Fruit fly (Drosophila melanogaster) whole organism, embryonic: Measurements from ENCODE around the gene osi.

Source experiments
- Bdp1 ChIP-seq: fragments of 200-800 bp; sonication (Bioruptor generic); optimal IDR thresholded peaks from 3 replicates; lab custom pipeline; 2016; ENCODE audit warnings: missing biosample characterization, missing genetic modification characterization
- CG10147 ChIP-seq: fragments of 200-800 bp; sonication (Bioruptor generic); optimal IDR thresholded peaks from 2 replicates; lab custom pipeline; 2019; ENCODE audit warnings: missing biosample characterization, mild to moderate bottlenecking, missing genetic modification characterization, moderate library complexity
- CG10267 ChIP-seq: fragments of 200-800 bp; sonication (Bioruptor generic); optimal IDR thresholded peaks from 2 replicates; lab custom pipeline; 2018; ENCODE audit warnings: missing biosample characterization, mild to moderate bottlenecking, missing genetic modification characterization, moderate library complexity
- CG10462 ChIP-seq: fragments of 200-800 bp; sonication (Bioruptor generic); optimal IDR thresholded peaks from 2 replicates; lab custom pipeline; 2016; ENCODE audit warnings: missing biosample characterization, missing genetic modification characterization
- CG13424 ChIP-seq: fragments of 200-800 bp; sonication (Bioruptor generic); optimal IDR thresholded peaks from 2 replicates; lab custom pipeline; 2019; ENCODE audit warnings: missing biosample characterization, mild to moderate bottlenecking, missing genetic modification characterization, moderate library complexity
- CG15696 ChIP-seq: fragments of 200-800 bp; sonication (Bioruptor generic); optimal IDR thresholded peaks from 2 replicates; lab custom pipeline; 2019; ENCODE audit warnings: missing biosample characterization, mild to moderate bottlenecking, missing genetic modification characterization, moderate library complexity
- CG1647 ChIP-seq: fragments of 200-800 bp; sonication (Bioruptor generic); optimal IDR thresholded peaks from 3 replicates; lab custom pipeline; 2016; ENCODE audit warnings: missing biosample characterization, missing genetic modification characterization
- CG2120 ChIP-seq: fragments of 200-800 bp; sonication (Bioruptor generic); optimal IDR thresholded peaks from 3 replicates; lab custom pipeline; 2016; ENCODE audit warnings: missing biosample characterization, missing genetic modification characterization
- CG4360 ChIP-seq: fragments of 200-800 bp; sonication (Bioruptor generic); IDR thresholded peaks from 2 replicates; pipeline ENCODE4 v1.3.6; 2022; ENCODE audit warnings: missing biosample characterization, missing genetic modification characterization
- CG4617 ChIP-seq: fragments of 200-800 bp; sonication (Bioruptor generic); optimal IDR thresholded peaks from 3 replicates; lab custom pipeline; 2016; ENCODE audit warnings: missing biosample characterization, missing genetic modification characterization, borderline replicate concordance
- CG8765 ChIP-seq: fragments of 200-800 bp; sonication (Bioruptor generic); IDR thresholded peaks from 2 replicates; pipeline ENCODE4 v1.3.6; 2022; ENCODE audit warnings: missing biosample characterization, missing genetic modification characterization
- CG9817 ChIP-seq: fragments of 200-800 bp; sonication (Bioruptor generic); optimal IDR thresholded peaks from 2 replicates; lab custom pipeline; 2018; ENCODE audit warnings: missing biosample characterization, mild to moderate bottlenecking, missing genetic modification characterization, moderate library complexity
- CG9876 ChIP-seq: fragments of 200-800 bp; sonication (Bioruptor generic); optimal IDR thresholded peaks from 2 replicates; lab custom pipeline; 2016; ENCODE audit warnings: missing biosample characterization, missing genetic modification characterization
- CHES-1-like ChIP-seq: fragments of 200-800 bp; sonication (Bioruptor generic); optimal IDR thresholded peaks from 2 replicates; lab custom pipeline; 2016; ENCODE audit warnings: missing biosample characterization, missing genetic modification characterization
- Dbx ChIP-seq: fragments of 200-800 bp; sonication (Bioruptor generic); IDR thresholded peaks from 3 replicates; pipeline ENCODE4 v1.3.6; 2022; ENCODE audit warnings: missing biosample characterization, missing genetic modification characterization
- Dip2 ChIP-seq: fragments of 200-800 bp; sonication (Bioruptor generic); IDR thresholded peaks from 2 replicates; pipeline ENCODE4 v1.3.6; 2022; ENCODE audit warnings: missing biosample characterization, missing genetic modification characterization
- Eip74EF ChIP-seq, 2 experiments: fragments of 200-800 bp in 1 of 2; fragments of >200 bp in 1 of 2; sonication (Bioruptor generic) in 1 of 2; optimal IDR thresholded peaks; 2 replicates each; lab custom pipeline; 2017 to 2019; ENCODE audit warnings: missing biosample characterization in 2 of 2, missing genetic modification characterization in 2 of 2, mild to moderate bottlenecking in 1 of 2, moderate library complexity in 1 of 2
- Ets65A ChIP-seq: fragments of 200-800 bp; sonication (Bioruptor generic); peaks from one replicate; lab custom pipeline; 2016; ENCODE audit warnings: missing biosample characterization, missing genetic modification characterization
- Fer1 ChIP-seq: fragments of 200-800 bp; sonication (Bioruptor generic); optimal IDR thresholded peaks from 2 replicates; lab custom pipeline; 2017; ENCODE audit warnings: missing biosample characterization, mild to moderate bottlenecking, missing genetic modification characterization
- Hey ChIP-seq: fragments of 200-800 bp; sonication (Bioruptor generic); optimal IDR thresholded peaks from 3 replicates; lab custom pipeline; 2018; ENCODE audit warnings: missing biosample characterization, mild to moderate bottlenecking, missing genetic modification characterization
- Jarid2 ChIP-seq: fragments of 200-800 bp; sonication (Bioruptor generic); optimal IDR thresholded peaks from 3 replicates; lab custom pipeline; 2017; ENCODE audit warnings: mild to moderate bottlenecking, missing biosample characterization, missing genetic modification reagents, missing genetic modification characterization
- NC2β ChIP-seq: fragments of 200-800 bp; sonication (Bioruptor generic); optimal IDR thresholded peaks from 2 replicates; lab custom pipeline; 2016; ENCODE audit warnings: missing biosample characterization, missing genetic modification characterization
- NFAT ChIP-seq: fragments of 200-800 bp; sonication (Bioruptor generic); IDR thresholded peaks from 2 replicates; pipeline ENCODE4 v1.3.6; 2022; ENCODE audit warnings: missing biosample characterization, missing genetic modification characterization
- Optix ChIP-seq: fragments of 200-800 bp; sonication (Bioruptor generic); IDR thresholded peaks from 3 replicates; pipeline ENCODE4 v1.3.6; 2022; ENCODE audit warnings: missing biosample characterization, missing genetic modification characterization
- Pdp1 ChIP-seq, 2 experiments: fragments of 200-800 bp; sonication (Bioruptor generic); optimal IDR thresholded peaks; 3 replicates each; lab custom pipeline; 2016; ENCODE audit warnings: missing biosample characterization in 2 of 2, missing genetic modification characterization in 2 of 2, mild to moderate bottlenecking in 1 of 2, moderate library complexity in 1 of 2
- Sry-δ ChIP-seq: fragments of 200-800 bp; sonication (Bioruptor generic); optimal IDR thresholded peaks from 2 replicates; lab custom pipeline; 2016; ENCODE audit warnings: missing biosample characterization, missing genetic modification characterization
- ase ChIP-seq: fragments of 200-800 bp; sonication (Bioruptor generic); IDR thresholded peaks from 3 replicates; pipeline ENCODE4 v1.3.6; 2022; ENCODE audit warnings: missing biosample characterization, missing genetic modification characterization
- chinmo ChIP-seq: fragments of 200-800 bp; sonication (Bioruptor generic); IDR thresholded peaks from 4 replicates; pipeline ENCODE4 v1.3.6; 2022; ENCODE audit warnings: missing biosample characterization, missing genetic modification characterization; ENCODE audit not compliant: partially characterized antibody
- crp ChIP-seq, 2 experiments: fragments of 200-800 bp; sonication (Bioruptor generic); optimal IDR thresholded peaks; 2 replicates in 1 of 2; 3 replicates in 1 of 2; lab custom pipeline; 2017; ENCODE audit warnings: missing biosample characterization in 2 of 2, missing genetic modification characterization in 2 of 2, mild to moderate bottlenecking in 1 of 2, moderate library complexity in 1 of 2
- dati ChIP-seq: fragments of 200-800 bp; sonication (Bioruptor generic); IDR thresholded peaks from 2 replicates; pipeline ENCODE4 v1.3.6; 2022; ENCODE audit warnings: missing biosample characterization, missing genetic modification characterization
- emc ChIP-seq: fragments of 200-800 bp; sonication (Bioruptor generic); optimal IDR thresholded peaks from 2 replicates; lab custom pipeline; 2016; ENCODE audit warnings: missing biosample characterization, missing genetic modification characterization
- esg ChIP-seq: fragments of 200-800 bp; sonication (Bioruptor generic); conservative IDR thresholded peaks from 2 replicates; pipeline ENCODE4 v1.3.6; 2022; ENCODE audit warnings: missing biosample characterization, missing genetic modification characterization
- gcm ChIP-seq: fragments of 200-800 bp; sonication (Bioruptor generic); optimal IDR thresholded peaks from 2 replicates; lab custom pipeline; 2019; ENCODE audit warnings: missing biosample characterization, mild to moderate bottlenecking, missing genetic modification characterization, moderate library complexity
- ken ChIP-seq: fragments of 200-800 bp; sonication (Bioruptor generic); IDR thresholded peaks from 3 replicates; pipeline ENCODE4 v1.3.6; 2022; ENCODE audit warnings: missing biosample characterization, missing genetic modification characterization
- nerfin-1 ChIP-seq: fragments of 200-800 bp; sonication (Bioruptor generic); optimal IDR thresholded peaks from 3 replicates; lab custom pipeline; 2019; ENCODE audit warnings: missing biosample characterization, mild to moderate bottlenecking, missing genetic modification characterization, moderate library complexity
- nmo ChIP-seq: fragments of 200-800 bp; sonication (Bioruptor generic); optimal IDR thresholded peaks from 2 replicates; lab custom pipeline; 2018; ENCODE audit warnings: missing biosample characterization, mild to moderate bottlenecking, missing genetic modification characterization, moderate library complexity
- odd ChIP-seq: fragments of 200-800 bp; sonication (Bioruptor generic); optimal IDR thresholded peaks from 2 replicates; lab custom pipeline; 2017; ENCODE audit warnings: missing biosample characterization, mild to moderate bottlenecking, missing genetic modification characterization
- pita ChIP-seq: fragments of 200-800 bp; sonication (Bioruptor generic); optimal IDR thresholded peaks from 2 replicates; lab custom pipeline; 2017; ENCODE audit warnings: missing biosample characterization, mild to moderate bottlenecking, missing genetic modification characterization
- ranshi ChIP-seq: fragments of 200-800 bp; sonication (Bioruptor generic); IDR thresholded peaks from 2 replicates; pipeline ENCODE4 v1.3.6; 2022; ENCODE audit warnings: missing biosample characterization, missing genetic modification characterization
- sd ChIP-seq: fragments of 200-800 bp; sonication (Bioruptor generic); optimal IDR thresholded peaks from 3 replicates; lab custom pipeline; 2018; ENCODE audit warnings: missing biosample characterization, mild to moderate bottlenecking, missing genetic modification characterization, moderate library complexity
- so ChIP-seq: fragments of 200-800 bp; sonication (Bioruptor generic); IDR thresholded peaks from 3 replicates; pipeline ENCODE4 v1.3.6; 2022; ENCODE audit warnings: missing biosample characterization, missing genetic modification characterization
- ssp ChIP-seq: fragments of 200-800 bp; sonication (Bioruptor generic); IDR thresholded peaks from 2 replicates; pipeline ENCODE4 v1.3.6; 2022; ENCODE audit warnings: missing biosample characterization, missing genetic modification characterization
- stwl ChIP-seq: fragments of 200-800 bp; sonication (Bioruptor generic); optimal IDR thresholded peaks from 3 replicates; lab custom pipeline; 2018; ENCODE audit warnings: missing biosample characterization, mild to moderate bottlenecking, missing genetic modification characterization, moderate library complexity
- tgo ChIP-seq: fragments of 200-800 bp; sonication (Bioruptor generic); IDR thresholded peaks from 3 replicates; pipeline ENCODE4 v1.3.6; 2022; ENCODE audit warnings: missing biosample characterization, missing genetic modification characterization
- tll ChIP-seq, 2 experiments: fragments of 200-800 bp in 1 of 2; fragments of >200 bp in 1 of 2; sonication (Bioruptor generic) in 1 of 2; optimal IDR thresholded peaks; 2 replicates each; lab custom pipeline; 2017 to 2019; ENCODE audit warnings: missing biosample characterization in 2 of 2, missing genetic modification characterization in 2 of 2, mild to moderate bottlenecking in 1 of 2, moderate library complexity in 1 of 2
- tna ChIP-seq: fragments of 200-800 bp; sonication (Bioruptor generic); IDR thresholded peaks from 2 replicates; pipeline ENCODE4 v1.3.6; 2022; ENCODE audit warnings: missing biosample characterization, missing genetic modification characterization; ENCODE audit not compliant: partially characterized antibody
- wdn ChIP-seq: fragments of 200-800 bp; sonication (Bioruptor generic); IDR thresholded peaks from 2 replicates; pipeline ENCODE4 v1.3.6; 2022; ENCODE audit warnings: missing biosample characterization, missing genetic modification characterization
- zfh1 ChIP-seq: fragments of 200-800 bp; sonication (Bioruptor generic); IDR thresholded peaks from 3 replicates; pipeline ENCODE4 v1.3.6; 2022; ENCODE audit warnings: missing biosample characterization, missing genetic modification characterization

The osi gene

DNA sequence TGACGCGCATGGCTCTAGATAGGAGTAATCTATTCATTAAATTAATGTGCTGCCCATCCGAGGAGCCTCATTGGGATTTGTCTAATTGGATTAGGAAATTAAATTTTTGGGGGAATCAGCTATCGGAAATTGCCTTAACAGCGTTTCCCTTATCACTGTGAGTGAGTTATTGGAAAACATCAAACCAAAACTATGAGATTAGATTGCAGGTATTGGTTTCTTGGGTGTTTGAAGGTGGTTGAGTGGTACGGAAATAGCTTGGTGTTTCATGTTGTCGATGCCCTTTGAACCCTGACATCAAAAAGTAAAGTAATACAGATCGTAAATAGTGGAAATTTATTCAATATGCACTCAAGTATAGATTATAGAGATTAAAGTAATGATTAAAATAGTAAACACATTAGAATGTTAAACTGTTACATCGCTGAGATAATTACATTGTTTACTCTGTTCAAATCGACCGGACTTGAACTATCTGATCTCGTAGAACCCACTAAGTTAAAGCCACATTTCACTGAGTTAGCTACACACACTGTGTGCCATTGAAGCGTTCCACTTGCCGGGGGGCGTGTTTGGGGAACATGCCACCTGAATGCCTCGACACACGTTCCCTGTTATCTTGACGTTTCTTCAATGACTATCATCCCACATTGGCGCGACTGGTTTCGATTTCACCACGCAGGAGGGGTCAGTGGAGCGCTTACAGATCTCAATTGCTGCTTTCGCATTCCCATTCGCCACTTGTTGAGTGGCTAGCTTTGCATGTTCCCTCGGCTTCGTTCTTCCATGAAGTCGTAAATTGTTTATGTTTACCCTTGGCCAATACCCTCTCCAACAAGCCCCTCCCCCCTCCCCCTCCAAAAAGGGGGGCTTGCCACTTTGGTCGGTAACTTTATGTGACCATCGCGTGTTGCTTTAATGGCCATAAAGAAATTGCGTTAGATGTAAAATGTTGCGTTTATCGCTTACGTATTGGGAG, 4.6 kb downstream of the osi start (continued):
- TF ChIP-seq ken (GFP tag; lab: Robert Waterston, UW) (no peak), sd (tag; lab: Kevin White, UChicago) (peak; percentile 36), stwl (tag; lab: Kevin White, UChicago) (no peak), crp (GFP tag; optimal IDR thresholded peaks at IDR 0.05; lab: Kevin White, UChicago) (no peak), Dbx (0 out of 3 replicates have a peak, but pooled peaks have one; percentile 45), Dip2 (no peak), ranshi (GFP tag; lab: Robert Waterston, UW) (no peak), CG4360 (GFP tag; lab: Robert Waterston, UW) (no peak), Jarid2 (GFP tag; lab: Kevin White, UChicago) (no peak), CG9817 (tag; lab: Kevin White, UChicago) (no peak), pita (GFP tag; lab: Kevin White, UChicago) (no peak), CHES-1-like (GFP tag; lab: Kevin White, UChicago) (peak; percentile 14), tll (GFP tag; optimal IDR thresholded peaks at IDR 0.05; lab: Kevin White, UChicago) (no peak), ssp (GFP tag; lab: Robert Waterston, UW) (no peak), gcm (GFP tag; lab: Kevin White, UChicago) (no peak), chinmo (GFP tag; lab: Robert Waterston, UW) (peak; percentile 56; the same call in 2 of the 4 replicates), Hey (peak; percentile 11), NC2β (GFP tag; lab: Kevin White, UChicago) (no peak), Ets65A (GFP tag; lab: Kevin White, UChicago) (no peak), CG4617 (GFP tag; lab: Kevin White, UChicago) (no peak), NFAT (GFP tag; lab: Robert Waterston, UW) (no peak), CG10462 (GFP tag; lab: Kevin White, UChicago) (no peak), CG15696 (tag; lab: Kevin White, UChicago) (no peak), CG10267 (tag; lab: Kevin White, UChicago) (no peak), Sry-δ (no peak), CG10147 (GFP tag; lab: Kevin White, UChicago) (no peak), emc (GFP tag; lab: Kevin White, UChicago) (no peak), esg (GFP tag; lab: Robert Waterston, UW) (no peak), zfh1 (GFP tag; lab: Robert Waterston, UW) (no peak), CG2120 (GFP tag; lab: Kevin White, UChicago) (peak; percentile 25), so (GFP tag; lab: Robert Waterston, UW) (no peak), CG9876 (GFP tag; lab: Kevin White, UChicago) (no peak), CG1647 (GFP tag; lab: Kevin White, UChicago) (no peak), nmo (GFP tag; lab: Kevin White, UChicago) (no peak), Optix (GFP tag; lab: Robert Waterston, UW) (no peak), tna (GFP tag; lab: Robert Waterston, UW) (no peak), Pdp1 (GFP tag; optimal IDR thresholded peaks at IDR 0.05; lab: Kevin White, UChicago) (peak in 1 of 2 experiments; percentile 61), Eip74EF (GFP tag; optimal IDR thresholded peaks at IDR 0.05; lab: Kevin White, UChicago) (peak in 1 of 2 experiments; percentile 19), wdn (GFP tag; lab: Robert Waterston, UW) (no peak), CG13424 (no peak), dati (GFP tag; lab: Robert Waterston, UW) (no peak), nerfin-1 (tag; lab: Kevin White, UChicago) (no peak), Fer1 (GFP tag; lab: Kevin White, UChicago) (no peak), CG8765 (GFP tag; lab: Robert Waterston, UW) (no peak), Bdp1 (GFP tag; lab: Kevin White, UChicago) (no peak), ase (GFP tag; lab: Robert Waterston, UW) (no peak), odd (no peak), tgo (GFP tag; lab: Robert Waterston, UW) (no peak)
